Worm (Caenorhabditis elegans) whole organism, L1 larva: ENCODE data around the gene dsb-1.

Source experiments
- C04F5.9 ChIP-seq: sonication (generic microtip); optimal IDR thresholded peaks from 2 replicates; lab custom pipeline; 2016; ENCODE audit warnings: missing genetic modification characterization, missing compliant biosample characterization
- C16A3.4 ChIP-seq: fragments of 150-350 bp; optimal IDR thresholded peaks from 2 replicates; lab custom pipeline; 2014; ENCODE audit warnings: missing biosample characterization, missing genetic modification characterization
- C34B4.2 ChIP-seq: sonication (generic microtip); optimal IDR thresholded peaks from 2 replicates; lab custom pipeline; 2017; ENCODE audit warnings: mild to moderate bottlenecking, missing genetic modification characterization, missing compliant biosample characterization
- F16B12.6 ChIP-seq: fragments of 150-350 bp; optimal IDR thresholded peaks from 2 replicates; lab custom pipeline; 2014; ENCODE audit warnings: missing biosample characterization, missing genetic modification characterization
- Y116A8C.19 ChIP-seq: sonication (generic microtip); optimal IDR thresholded peaks from 2 replicates; lab custom pipeline; 2016; ENCODE audit warnings: missing compliant biosample characterization, missing genetic modification characterization, borderline replicate concordance
- blmp-1 ChIP-seq: fragments of 150-350 bp; optimal IDR thresholded peaks from 2 replicates; lab custom pipeline; 2014; ENCODE audit warnings: missing biosample characterization, missing genetic modification characterization
- ceh-63 ChIP-seq: fragments of 200-800 bp; sonication (Bioruptor generic); optimal IDR thresholded peaks from 2 replicates; lab custom pipeline; 2018; ENCODE audit warnings: mild to moderate bottlenecking, missing genetic modification characterization, missing compliant biosample characterization
- ceh-8 ChIP-seq: fragments of 200-800 bp; sonication (Bioruptor generic); optimal IDR thresholded peaks from 2 replicates; lab custom pipeline; 2018; ENCODE audit warnings: mild to moderate bottlenecking, missing genetic modification characterization, moderate library complexity, missing compliant biosample characterization
- ceh-82 ChIP-seq, 3 experiments: fragments of 150-350 bp in 1 of 3; sonication (generic microtip) in 2 of 3; optimal IDR thresholded peaks; 2 replicates each; lab custom pipeline; 2014 to 2017; ENCODE audit warnings: missing biosample characterization in 3 of 3, missing genetic modification characterization in 3 of 3
- ceh-88 ChIP-seq: fragments of 200-800 bp; sonication (Bioruptor generic); IDR thresholded peaks from 2 replicates; pipeline ENCODE4 v1.3.6; 2022; ENCODE audit warnings: missing genetic modification characterization, missing compliant biosample characterization
- efl-1 ChIP-seq, 4 experiments: fragments of 150-350 bp; optimal IDR thresholded peaks in 3 of 4; peaks in 1 of 4; 1 replicate in 1 of 4; 2 replicates in 3 of 4; lab custom pipeline; 2014; ENCODE audit warnings: missing biosample characterization in 2 of 4, missing genetic modification characterization in 2 of 4, missing genetic modification reagents in 2 of 4
- egl-13 ChIP-seq: sonication (generic microtip); optimal IDR thresholded peaks from 2 replicates; lab custom pipeline; 2016; ENCODE audit warnings: missing genotype, missing genetic modification reagents, missing genetic modification characterization, missing compliant biosample characterization
- elt-2 ChIP-seq: sonication (generic microtip); optimal IDR thresholded peaks from 2 replicates; lab custom pipeline; 2016; ENCODE audit warnings: missing genetic modification characterization, mild to moderate bottlenecking, inconsistent platforms, missing compliant biosample characterization, missing genetic modification reagents
- elt-3 ChIP-seq, 6 experiments: fragments of 150-350 bp in 1 of 6; sonication (generic microtip); optimal IDR thresholded peaks; 2 replicates each; lab custom pipeline; 2017 to 2018; ENCODE audit warnings: missing biosample characterization in 6 of 6, missing genetic modification characterization in 6 of 6, inconsistent platforms in 1 of 6
- fkh-10 ChIP-seq: sonication (generic microtip); optimal IDR thresholded peaks from 2 replicates; lab custom pipeline; 2017; ENCODE audit warnings: missing biosample characterization, missing genetic modification reagents, missing genetic modification characterization
- fkh-8 ChIP-seq: sonication (generic microtip); optimal IDR thresholded peaks from 2 replicates; lab custom pipeline; 2016; ENCODE audit warnings: mild to moderate bottlenecking, missing genetic modification characterization, missing compliant biosample characterization
- grh-1 ChIP-seq: fragments of 200-800 bp; sonication (Bioruptor generic); IDR thresholded peaks from 2 replicates; pipeline ENCODE4 v1.3.6; 2022; ENCODE audit warnings: missing genetic modification reagents, missing genetic modification characterization, missing compliant biosample characterization
- hlh-17 ChIP-seq: fragments of 200-800 bp; sonication (Bioruptor generic); optimal IDR thresholded peaks from 2 replicates; lab custom pipeline; 2018; ENCODE audit warnings: missing genetic modification characterization, mild to moderate bottlenecking, missing compliant biosample characterization, moderate library complexity, borderline replicate concordance
- lin-14 ChIP-seq: fragments of 200-800 bp; sonication (Bioruptor generic); optimal IDR thresholded peaks from 2 replicates; lab custom pipeline; 2018; ENCODE audit warnings: mild to moderate bottlenecking, missing genetic modification characterization, moderate library complexity, missing compliant biosample characterization
- lsy-2 ChIP-seq, 2 experiments: fragments of 150-350 bp; optimal IDR thresholded peaks; 2 replicates each; lab custom pipeline; 2014; ENCODE audit warnings: missing biosample characterization in 2 of 2, missing genetic modification characterization in 2 of 2
- mef-2 ChIP-seq: fragments of 150-350 bp; optimal IDR thresholded peaks from 2 replicates; lab custom pipeline; 2014; ENCODE audit warnings: missing biosample characterization, missing genetic modification characterization
- mep-1 ChIP-seq: fragments of 150-350 bp; optimal IDR thresholded peaks from 2 replicates; lab custom pipeline; 2014; ENCODE audit warnings: missing biosample characterization, missing genetic modification characterization
- nhr-11 ChIP-seq: fragments of 150-350 bp; optimal IDR thresholded peaks from 2 replicates; lab custom pipeline; 2014; ENCODE audit warnings: missing biosample characterization, missing genetic modification characterization
- nhr-12 ChIP-seq: sonication (generic microtip); optimal IDR thresholded peaks from 2 replicates; lab custom pipeline; 2017; ENCODE audit warnings: missing biosample characterization, missing genetic modification characterization
- nhr-19 ChIP-seq: fragments of 200-800 bp; sonication (Bioruptor generic); conservative IDR thresholded peaks from 2 replicates; pipeline ENCODE4 v1.3.6; 2022; ENCODE audit warnings: missing genetic modification characterization, missing compliant biosample characterization
- nhr-20 ChIP-seq: sonication (generic microtip); optimal IDR thresholded peaks from 2 replicates; lab custom pipeline; 2016; ENCODE audit warnings: mild to moderate bottlenecking, missing genetic modification characterization, missing compliant biosample characterization
- nhr-76 ChIP-seq: sonication (generic microtip); optimal IDR thresholded peaks from 2 replicates; lab custom pipeline; 2017; ENCODE audit warnings: missing biosample characterization, missing genetic modification characterization
- nhr-77 ChIP-seq: fragments of 150-350 bp; optimal IDR thresholded peaks from 2 replicates; lab custom pipeline; 2014; ENCODE audit warnings: missing biosample characterization, missing genetic modification characterization
- nhr-84 ChIP-seq: sonication (generic microtip); optimal IDR thresholded peaks from 2 replicates; lab custom pipeline; 2017; ENCODE audit warnings: missing biosample characterization, missing genetic modification characterization
- nhr-90 ChIP-seq: sonication (generic microtip); optimal IDR thresholded peaks from 2 replicates; lab custom pipeline; 2016; ENCODE audit warnings: mild to moderate bottlenecking, missing genetic modification characterization, missing compliant biosample characterization; ENCODE audit not compliant: poor library complexity
- pag-3 ChIP-seq: sonication (generic microtip); optimal IDR thresholded peaks from 2 replicates; lab custom pipeline; 2017; ENCODE audit warnings: missing genetic modification characterization, mild to moderate bottlenecking, missing compliant biosample characterization, antibody characterized with exemption, borderline replicate concordance; ENCODE audit not compliant: insufficient read depth
- pax-3 ChIP-seq: fragments of 200-800 bp; sonication (Bioruptor generic); optimal IDR thresholded peaks from 2 replicates; lab custom pipeline; 2018; ENCODE audit warnings: mild to moderate bottlenecking, missing genetic modification characterization, moderate library complexity, missing compliant biosample characterization
- snpc-4 ChIP-seq: fragments of 150-350 bp; optimal IDR thresholded peaks from 2 replicates; lab custom pipeline; 2014; ENCODE audit warnings: missing biosample characterization, missing genetic modification characterization
- tbx-2 ChIP-seq: sonication (generic microtip); optimal IDR thresholded peaks from 2 replicates; lab custom pipeline; 2016; ENCODE audit warnings: missing genetic modification characterization, missing compliant biosample characterization
- unc-62 ChIP-seq: fragments of 150-350 bp; optimal IDR thresholded peaks from 2 replicates; lab custom pipeline; 2014; ENCODE audit warnings: missing biosample characterization, missing genetic modification reagents, missing genetic modification characterization
- unc-86 ChIP-seq: sonication (generic microtip); optimal IDR thresholded peaks from 2 replicates; lab custom pipeline; 2016; ENCODE audit warnings: missing genetic modification characterization, missing compliant biosample characterization
- vab-15 ChIP-seq: sonication (generic microtip); optimal IDR thresholded peaks from 2 replicates; lab custom pipeline; 2017; ENCODE audit warnings: missing genotype, mild to moderate bottlenecking, missing genetic modification characterization, missing compliant biosample characterization
- xbp-1 ChIP-seq: sonication (generic microtip); optimal IDR thresholded peaks from 2 replicates; lab custom pipeline; 2016; ENCODE audit warnings: missing genetic modification characterization, missing compliant biosample characterization

dsb-1 gene

DNA sequence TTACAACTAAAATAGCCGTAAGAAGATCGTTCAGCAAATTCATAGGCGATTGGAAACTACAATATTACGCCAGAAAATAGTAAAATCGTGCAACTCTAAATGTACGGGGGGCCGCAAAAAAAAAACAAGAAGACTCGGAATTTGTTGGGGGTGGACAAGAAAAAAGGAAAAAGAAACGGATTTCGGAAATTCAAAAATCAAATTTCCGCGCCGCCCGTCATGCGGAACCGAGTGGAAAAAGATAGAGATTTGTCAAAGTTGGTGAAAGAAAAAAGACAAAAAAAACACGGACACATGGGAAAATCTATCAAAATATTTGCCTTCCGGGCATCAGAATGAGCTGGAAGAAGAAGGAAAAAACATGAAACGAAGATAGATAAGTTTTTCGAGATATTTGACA, 10.6 kb downstream of the dsb-1 start:
- TF ChIP-seq fkh-8 (tag; lab: Kevin White, UChicago), result no peak
- no peak for TF ChIP-seq C04F5.9 (tag; lab: Kevin White, UChicago)
- TF ChIP-seq nhr-90, result no peak
- TF ChIP-seq tbx-2 (tag; lab: Kevin White, UChicago), result no peak
- TF ChIP-seq lin-14 (GFP tag; lab: Kevin White, UChicago), result peak; percentile 74
- TF ChIP-seq mef-2, result no peak
- no peak for TF ChIP-seq Y116A8C.19
- no peak for TF ChIP-seq hlh-17
- no peak for TF ChIP-seq lsy-2 (tag; optimal IDR thresholded peaks at IDR 0.05; lab: Kevin White, UChicago)
- no peak for TF ChIP-seq nhr-19 (GFP tag; lab: Robert Waterston, UW)
- no peak for TF ChIP-seq pax-3 (tag; lab: Kevin White, UChicago)
- peak; percentile 74 for TF ChIP-seq fkh-10 (GFP tag; lab: Kevin White, UChicago)
- no peak for TF ChIP-seq unc-86 (tag; lab: Kevin White, UChicago)
- no peak for TF ChIP-seq blmp-1 (tag; lab: Kevin White, UChicago)

DNA sequence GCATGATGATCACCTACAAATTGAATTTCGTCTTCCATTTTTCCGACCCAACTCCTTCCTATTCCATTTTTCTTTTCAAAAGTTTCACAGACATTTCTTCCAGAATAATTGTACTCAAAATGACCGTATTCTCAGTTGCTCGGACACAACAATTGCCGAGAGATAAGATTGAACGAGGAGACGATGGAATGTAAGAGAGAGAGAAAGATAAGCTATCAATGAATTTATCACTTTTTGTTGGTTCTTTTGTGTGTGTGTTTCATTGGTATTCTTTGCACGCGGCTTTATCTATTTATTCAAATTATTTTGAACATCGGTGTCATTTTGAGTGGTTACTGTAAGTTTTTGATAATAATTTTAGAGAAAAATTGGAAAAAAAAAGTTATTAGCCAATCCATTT, 11.7 kb downstream of the dsb-1 start, which contains the start of gene ugt-65:
TSS of gene ugt-65 (plus strand) at position 229 of the 400 bp plus-strand sequence.
- TF ChIP-seq ceh-88 (GFP tag; lab: Robert Waterston, UW), result no peak
- TF ChIP-seq nhr-19 (GFP tag; lab: Robert Waterston, UW), result no peak
- TF ChIP-seq mef-2, result no peak
- TF ChIP-seq C16A3.4 (tag; lab: Kevin White, UChicago), result no peak
- TF ChIP-seq elt-2 (tag; lab: Kevin White, UChicago), result peak; percentile 85
- peak; percentile 38 for TF ChIP-seq lin-14 (GFP tag; lab: Kevin White, UChicago)
- TF ChIP-seq efl-1 (optimal IDR thresholded peaks at IDR 0.05; lab: Kevin White, UChicago), result no peak
- TF ChIP-seq efl-1 (GFP tag; optimal IDR thresholded peaks at IDR 0.05 in 1 of 2; lab: Kevin White, UChicago), result peak in 1 of 2 experiments; percentile 90

DNA sequence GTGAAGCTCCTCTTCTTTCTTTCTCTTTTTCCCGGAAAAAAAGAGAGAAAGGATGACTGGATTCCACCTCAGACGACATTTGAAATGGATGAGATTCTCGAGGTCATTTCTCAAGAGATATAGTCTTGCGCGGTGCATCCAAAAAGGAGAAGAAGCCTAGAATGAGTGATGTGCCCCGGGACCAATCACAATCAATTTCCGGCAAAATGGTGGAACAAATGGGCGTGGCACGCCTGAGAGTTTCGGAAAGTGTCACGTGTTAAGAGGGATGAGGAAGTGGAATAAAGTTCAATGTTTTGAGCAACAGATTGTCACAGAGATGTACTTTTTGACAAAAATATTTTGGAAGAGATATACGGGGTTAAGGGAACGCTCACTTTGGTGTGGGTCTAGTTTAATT, 16.9 kb downstream of the dsb-1 start:
- no peak for TF ChIP-seq xbp-1 (tag; lab: Kevin White, UChicago)
- TF ChIP-seq elt-3 (tag; optimal IDR thresholded peaks at IDR 0.05; lab: Kevin White, UChicago), result no peak
- no peak for TF ChIP-seq nhr-11 (tag; lab: Kevin White, UChicago)
- TF ChIP-seq efl-1 (optimal IDR thresholded peaks at IDR 0.05; lab: Kevin White, UChicago), result no peak
- peak in 1 of 2 experiments; percentile 56 for TF ChIP-seq efl-1 (GFP tag; optimal IDR thresholded peaks at IDR 0.05 in 1 of 2; lab: Kevin White, UChicago)
- TF ChIP-seq lin-14 (GFP tag; lab: Kevin White, UChicago), result peak; percentile 68
- TF ChIP-seq grh-1 (GFP tag; lab: Robert Waterston, UW), result no peak
- no peak for TF ChIP-seq ceh-63 (GFP tag; lab: Kevin White, UChicago)
- TF ChIP-seq nhr-12 (tag; lab: Kevin White, UChicago), result no peak

DNA sequence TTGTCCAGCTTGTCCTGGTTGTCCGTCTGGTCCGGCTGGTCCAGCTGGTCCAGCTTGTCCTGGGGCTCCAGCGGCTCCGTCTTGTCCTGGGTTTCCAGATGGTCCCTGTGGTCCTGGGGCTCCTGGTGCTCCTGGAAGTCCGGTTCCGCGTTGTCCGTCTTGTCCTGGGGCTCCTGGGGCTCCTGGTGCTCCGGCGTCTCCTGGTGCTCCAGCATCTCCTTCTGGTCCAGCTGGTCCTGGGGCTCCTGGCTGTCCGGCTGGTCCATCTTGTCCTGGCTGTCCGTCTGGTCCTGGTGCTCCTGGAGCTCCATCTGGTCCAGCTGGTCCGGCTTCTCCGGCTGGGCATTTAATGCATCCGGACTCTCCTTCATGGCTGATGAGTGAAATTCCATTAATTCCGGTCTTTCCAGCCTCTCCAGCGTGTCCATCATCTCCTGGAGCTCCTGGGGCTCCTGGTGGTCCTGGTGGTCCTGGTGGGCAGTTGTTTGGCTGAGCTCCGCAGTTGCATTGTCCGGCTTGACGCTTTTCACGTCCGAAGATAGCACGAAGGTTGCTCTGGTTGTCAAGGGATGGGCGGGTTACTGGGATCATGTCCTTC, 19.1 kb downstream of the dsb-1 start:
- TF ChIP-seq efl-1 (optimal IDR thresholded peaks at IDR 0.05; lab: Kevin White, UChicago) (no peak), efl-1 (GFP tag; optimal IDR thresholded peaks at IDR 0.05 in 1 of 2; lab: Kevin White, UChicago) (no peak), mep-1 (tag; lab: Kevin White, UChicago) (no peak), fkh-10 (GFP tag; lab: Kevin White, UChicago) (no peak), nhr-19 (GFP tag; lab: Robert Waterston, UW) (no peak), pag-3 (tag; lab: Kevin White, UChicago) (no peak), ceh-8 (GFP tag; lab: Kevin White, UChicago) (peak; percentile 48)

DNA sequence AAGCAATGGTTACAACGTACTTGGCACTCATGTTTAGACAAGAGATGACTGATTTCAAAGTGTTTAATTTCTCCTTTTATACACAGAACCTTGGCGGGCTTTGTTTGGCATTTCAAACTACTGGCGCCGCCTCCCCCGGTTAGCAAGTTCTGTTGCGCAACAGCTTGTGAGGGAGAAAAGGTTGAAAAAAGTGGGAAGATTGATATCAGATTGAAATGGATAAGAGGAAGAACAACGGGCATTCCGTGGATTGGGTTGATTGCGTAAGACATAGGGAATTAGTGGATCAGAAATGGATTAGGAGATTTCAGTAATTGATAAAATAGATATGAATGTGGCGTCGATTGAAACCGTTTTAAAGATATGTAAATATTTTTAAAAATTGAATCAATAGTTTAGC, 19.7 kb downstream of the dsb-1 start, which contains the start of gene col-130:
TSS of gene col-130 (minus strand) at position 50 of the 400 bp plus-strand sequence.
- TF ChIP-seq nhr-84 (tag; lab: Kevin White, UChicago) (no peak), ceh-82 (tag; optimal IDR thresholded peaks at IDR 0.05; lab: Kevin White, UChicago) (no peak), snpc-4 (no peak), C16A3.4 (tag; lab: Kevin White, UChicago) (no peak), F16B12.6 (tag; lab: Kevin White, UChicago) (no peak), nhr-20 (tag; lab: Kevin White, UChicago) (no peak), C34B4.2 (tag; lab: Kevin White, UChicago) (no peak), lsy-2 (tag; optimal IDR thresholded peaks at IDR 0.05; lab: Kevin White, UChicago) (no peak), ceh-8 (GFP tag; lab: Kevin White, UChicago) (no peak), nhr-76 (no peak), egl-13 (tag; lab: Kevin White, UChicago) (no peak), unc-62 (GFP tag; lab: Kevin White, UChicago) (no peak), vab-15 (tag; lab: Kevin White, UChicago) (no peak), nhr-77 (tag; lab: Kevin White, UChicago) (no peak), elt-3 (tag; optimal IDR thresholded peaks at IDR 0.05; lab: Kevin White, UChicago) (no peak), nhr-90 (no peak)
- TF ChIP-seq, all 84 proteins: peak for 0
